Fruit fly (Drosophila melanogaster) whole organism, embryonic: Measurements from ENCODE around the gene CG42268.

ENCODE experiments used
- Antp ChIP-seq: fragments of 200-800 bp; sonication (Bioruptor generic); optimal IDR thresholded peaks from 3 replicates; lab custom pipeline; 2016; ENCODE audit warnings: missing biosample characterization, missing genetic modification characterization
- Atf3 ChIP-seq: fragments of 200-800 bp; sonication (Bioruptor generic); optimal IDR thresholded peaks from 3 replicates; lab custom pipeline; 2016; ENCODE audit warnings: missing biosample characterization, missing genetic modification characterization
- BtbVII ChIP-seq: fragments of 200-800 bp; sonication (Bioruptor generic); optimal IDR thresholded peaks from 3 replicates; lab custom pipeline; 2017; ENCODE audit warnings: missing biosample characterization, mild to moderate bottlenecking, missing genetic modification characterization
- CG10209 ChIP-seq: fragments of 200-800 bp; sonication (Bioruptor generic); optimal IDR thresholded peaks from 3 replicates; lab custom pipeline; 2017; ENCODE audit warnings: missing biosample characterization, mild to moderate bottlenecking, missing genetic modification characterization, missing genetic modification reagents
- CG10274 ChIP-seq: fragments of 200-800 bp; sonication (Bioruptor generic); optimal IDR thresholded peaks from 3 replicates; lab custom pipeline; 2017; ENCODE audit warnings: missing biosample characterization, mild to moderate bottlenecking, missing genetic modification characterization
- CG10979 ChIP-seq: fragments of 200-800 bp; sonication (Bioruptor generic); optimal IDR thresholded peaks from 2 replicates; lab custom pipeline; 2018; ENCODE audit warnings: missing biosample characterization, mild to moderate bottlenecking, missing genetic modification characterization, moderate library complexity
- CG11247 ChIP-seq: fragments of 200-800 bp; sonication (Bioruptor generic); IDR thresholded peaks from 2 replicates; pipeline ENCODE4 v1.3.6; 2022; ENCODE audit warnings: missing biosample characterization, missing genetic modification characterization
- CG12942 ChIP-seq: fragments of 200-800 bp; sonication (Bioruptor generic); optimal IDR thresholded peaks from 3 replicates; lab custom pipeline; 2016; ENCODE audit warnings: missing biosample characterization, missing genetic modification characterization
- CG13624 ChIP-seq: fragments of 200-800 bp; sonication (Bioruptor generic); optimal IDR thresholded peaks from 2 replicates; lab custom pipeline; 2016; ENCODE audit warnings: missing biosample characterization, missing genetic modification characterization
- CG15696 ChIP-seq: fragments of 200-800 bp; sonication (Bioruptor generic); optimal IDR thresholded peaks from 2 replicates; lab custom pipeline; 2019; ENCODE audit warnings: missing biosample characterization, mild to moderate bottlenecking, missing genetic modification characterization, moderate library complexity
- CG16779 ChIP-seq: fragments of 200-800 bp; sonication (Bioruptor generic); IDR thresholded peaks from 2 replicates; pipeline ENCODE4 v1.3.6; 2022; ENCODE audit warnings: missing biosample characterization, missing genetic modification characterization
- CG2120 ChIP-seq: fragments of 200-800 bp; sonication (Bioruptor generic); optimal IDR thresholded peaks from 3 replicates; lab custom pipeline; 2016; ENCODE audit warnings: missing biosample characterization, missing genetic modification characterization
- CG3065 ChIP-seq: fragments of 200-800 bp; sonication (Bioruptor generic); optimal IDR thresholded peaks from 2 replicates; lab custom pipeline; 2016; ENCODE audit warnings: missing biosample characterization, missing genetic modification characterization
- CG31365 ChIP-seq: fragments of 200-800 bp; sonication (Bioruptor generic); optimal IDR thresholded peaks from 2 replicates; lab custom pipeline; 2018; ENCODE audit warnings: missing biosample characterization, mild to moderate bottlenecking, missing genetic modification characterization
- CG42726 ChIP-seq: fragments of 200-800 bp; sonication (Bioruptor generic); IDR thresholded peaks from 2 replicates; pipeline ENCODE4 v1.3.6; 2022; ENCODE audit warnings: missing biosample characterization, missing genetic modification characterization; ENCODE audit not compliant: partially characterized antibody
- CG6689 ChIP-seq: fragments of 200-800 bp; sonication (Bioruptor generic); IDR thresholded peaks from 2 replicates; pipeline ENCODE4 v1.3.6; 2022; ENCODE audit warnings: missing biosample characterization, missing genetic modification characterization
- CG7786 ChIP-seq: fragments of 200-800 bp; sonication (Bioruptor generic); optimal IDR thresholded peaks from 2 replicates; lab custom pipeline; 2016; ENCODE audit warnings: missing biosample characterization, missing genetic modification characterization
- CG8281 ChIP-seq: fragments of 200-800 bp; sonication (Bioruptor generic); optimal IDR thresholded peaks from 2 replicates; lab custom pipeline; 2018; ENCODE audit warnings: missing biosample characterization, mild to moderate bottlenecking, missing genetic modification characterization, moderate library complexity
- CG8478 ChIP-seq: fragments of >200 bp; optimal IDR thresholded peaks from 2 replicates; lab custom pipeline; 2018
- CG9932 ChIP-seq: fragments of 200-800 bp; sonication (Bioruptor generic); IDR thresholded peaks from 2 replicates; pipeline ENCODE4 v1.3.6; 2022; ENCODE audit warnings: missing biosample characterization, missing genetic modification characterization
- CTCF ChIP-seq: fragments of 200-800 bp; sonication (Bioruptor generic); optimal IDR thresholded peaks from 2 replicates; lab custom pipeline; 2017; ENCODE audit warnings: missing biosample characterization, mild to moderate bottlenecking, missing genetic modification characterization, moderate library complexity
- Camta ChIP-seq: fragments of 200-800 bp; sonication (Bioruptor generic); optimal IDR thresholded peaks from 2 replicates; lab custom pipeline; 2016; ENCODE audit warnings: missing biosample characterization, missing genetic modification characterization
- Dll ChIP-seq: fragments of 200-800 bp; sonication (Bioruptor generic); IDR thresholded peaks from 4 replicates; pipeline ENCODE4 v1.3.6; 2022; ENCODE audit warnings: missing biosample characterization, missing genetic modification characterization; ENCODE audit not compliant: partially characterized antibody
- Dp ChIP-seq: fragments of 200-800 bp; sonication (Bioruptor generic); optimal IDR thresholded peaks from 2 replicates; lab custom pipeline; 2018; ENCODE audit warnings: missing biosample characterization, mild to moderate bottlenecking, missing genetic modification characterization, moderate library complexity
- ERR ChIP-seq: fragments of 200-800 bp; sonication (Bioruptor generic); optimal IDR thresholded peaks from 2 replicates; lab custom pipeline; 2016; ENCODE audit warnings: missing biosample characterization, missing genetic modification characterization
- Hand ChIP-seq: fragments of 200-800 bp; sonication (Bioruptor generic); optimal IDR thresholded peaks from 2 replicates; lab custom pipeline; 2017; ENCODE audit warnings: mild to moderate bottlenecking, missing biosample characterization, missing genetic modification reagents, missing genetic modification characterization
- Hr39 ChIP-seq: fragments of >200 bp; optimal IDR thresholded peaks from 2 replicates; lab custom pipeline; 2017
- Hr51 ChIP-seq, 2 experiments: fragments of 200-800 bp; sonication (Bioruptor generic); optimal IDR thresholded peaks; 2 replicates in 1 of 2; 3 replicates in 1 of 2; lab custom pipeline; 2016 to 2018; ENCODE audit warnings: missing biosample characterization in 2 of 2, missing genetic modification characterization in 2 of 2, mild to moderate bottlenecking in 1 of 2, moderate library complexity in 1 of 2
- NFAT ChIP-seq: fragments of 200-800 bp; sonication (Bioruptor generic); IDR thresholded peaks from 2 replicates; pipeline ENCODE4 v1.3.6; 2022; ENCODE audit warnings: missing biosample characterization, missing genetic modification characterization
- Pdp1 ChIP-seq, 2 experiments: fragments of 200-800 bp; sonication (Bioruptor generic); optimal IDR thresholded peaks; 3 replicates each; lab custom pipeline; 2016; ENCODE audit warnings: missing biosample characterization in 2 of 2, missing genetic modification characterization in 2 of 2, mild to moderate bottlenecking in 1 of 2, moderate library complexity in 1 of 2
- Six4 ChIP-seq: fragments of 200-800 bp; sonication (Bioruptor generic); optimal IDR thresholded peaks from 2 replicates; lab custom pipeline; 2016; ENCODE audit warnings: missing biosample characterization, missing genetic modification characterization
- Tbp ChIP-seq: fragments of >200 bp; optimal IDR thresholded peaks from 2 replicates; lab custom pipeline; 2018; ENCODE audit warnings: missing biosample characterization, missing genetic modification characterization
- Vsx1 ChIP-seq: fragments of 200-800 bp; sonication (Bioruptor generic); optimal IDR thresholded peaks from 2 replicates; lab custom pipeline; 2017; ENCODE audit warnings: missing biosample characterization, mild to moderate bottlenecking, missing genetic modification characterization, missing genetic modification reagents
- ap ChIP-seq: fragments of 200-800 bp; sonication (Bioruptor generic); IDR thresholded peaks from 2 replicates; pipeline ENCODE4 v1.3.6; 2022; ENCODE audit warnings: missing biosample characterization, missing genetic modification characterization
- bigmax ChIP-seq: fragments of 200-800 bp; sonication (Bioruptor generic); optimal IDR thresholded peaks from 2 replicates; lab custom pipeline; 2018; ENCODE audit warnings: missing biosample characterization, mild to moderate bottlenecking, missing genetic modification characterization
- cato ChIP-seq: fragments of 200-800 bp; sonication (Bioruptor generic); optimal IDR thresholded peaks from 2 replicates; lab custom pipeline; 2016; ENCODE audit warnings: missing biosample characterization, missing genetic modification characterization, borderline replicate concordance
- dan ChIP-seq: fragments of 200-800 bp; sonication (Bioruptor generic); IDR thresholded peaks from 2 replicates; pipeline ENCODE4 v1.3.6; 2022; ENCODE audit warnings: missing biosample characterization, missing genetic modification characterization
- fd3F ChIP-seq: fragments of 200-800 bp; sonication (Bioruptor generic); optimal IDR thresholded peaks from 2 replicates; lab custom pipeline; 2018; ENCODE audit warnings: missing biosample characterization, mild to moderate bottlenecking, missing genetic modification characterization, moderate library complexity
- gcm2 ChIP-seq: fragments of 200-800 bp; sonication (Bioruptor generic); optimal IDR thresholded peaks from 2 replicates; lab custom pipeline; 2016; ENCODE audit warnings: missing biosample characterization, missing genetic modification characterization
- gfzf ChIP-seq: fragments of 200-800 bp; sonication (Bioruptor generic); optimal IDR thresholded peaks from 2 replicates; lab custom pipeline; 2016; ENCODE audit warnings: missing biosample characterization, mild to moderate bottlenecking, missing genetic modification characterization, moderate library complexity
- gsb ChIP-seq: fragments of 200-800 bp; sonication (Bioruptor generic); IDR thresholded peaks from 2 replicates; pipeline ENCODE4 v1.3.6; 2022; ENCODE audit warnings: missing biosample characterization, missing genetic modification characterization
- hth ChIP-seq: fragments of >200 bp; optimal IDR thresholded peaks from 2 replicates; lab custom pipeline; 2017; ENCODE audit warnings: inconsistent platforms
- lola ChIP-seq, 3 experiments: fragments of >200 bp in 2 of 3; fragments of 200-800 bp in 1 of 3; sonication (Bioruptor generic) in 1 of 3; optimal IDR thresholded peaks; 2 replicates each; lab custom pipeline; 2017 to 2019; ENCODE audit warnings: missing biosample characterization in 3 of 3, missing genetic modification characterization in 3 of 3, mild to moderate bottlenecking in 1 of 3, moderate library complexity in 1 of 3
- mld ChIP-seq: fragments of 200-800 bp; sonication (Bioruptor generic); IDR thresholded peaks from 3 replicates; pipeline ENCODE4 v1.3.6; 2022; ENCODE audit warnings: missing biosample characterization, missing genetic modification characterization; ENCODE audit not compliant: partially characterized antibody
- odd ChIP-seq: fragments of 200-800 bp; sonication (Bioruptor generic); optimal IDR thresholded peaks from 2 replicates; lab custom pipeline; 2017; ENCODE audit warnings: missing biosample characterization, mild to moderate bottlenecking, missing genetic modification characterization
- rib ChIP-seq: fragments of 200-800 bp; sonication (Bioruptor generic); IDR thresholded peaks from 2 replicates; pipeline ENCODE4 v1.3.6; 2022; ENCODE audit warnings: missing biosample characterization, missing genetic modification characterization
- salm ChIP-seq: fragments of 200-800 bp; sonication (Bioruptor generic); optimal IDR thresholded peaks from 2 replicates; lab custom pipeline; 2018; ENCODE audit warnings: missing biosample characterization, mild to moderate bottlenecking, missing genetic modification characterization
- seq ChIP-seq: fragments of 200-800 bp; sonication (Bioruptor generic); IDR thresholded peaks from 2 replicates; pipeline ENCODE4 v1.3.6; 2022; ENCODE audit warnings: missing biosample characterization, missing genetic modification characterization
- sim ChIP-seq: fragments of 200-800 bp; sonication (Bioruptor generic); IDR thresholded peaks from 2 replicates; pipeline ENCODE4 v1.3.6; 2022; ENCODE audit warnings: missing biosample characterization, missing genetic modification characterization
- ttk ChIP-seq: fragments of 200-800 bp; sonication (Bioruptor generic); IDR thresholded peaks from 2 replicates; pipeline ENCODE4 v2.1.2; 2022; ENCODE audit warnings: missing biosample characterization, missing genetic modification characterization
- unpg ChIP-seq: fragments of 200-800 bp; sonication (Bioruptor generic); optimal IDR thresholded peaks from 3 replicates; lab custom pipeline; 2018; ENCODE audit warnings: missing biosample characterization, mild to moderate bottlenecking, missing genetic modification characterization, moderate library complexity

The CG42268 gene

dm6 chr3L:9744060-9744549 is 16.1 kb downstream of the CG42268 start (continued):
- TF ChIP-seq CG12942 (GFP tag; lab: Kevin White, UChicago) (peak; percentile 47), Hr51 (GFP tag; optimal IDR thresholded peaks at IDR 0.05; lab: Kevin White, UChicago) (peak; percentile 60 to 87), Atf3 (GFP tag; lab: Kevin White, UChicago) (peak; percentile 10), CG16779 (GFP tag; lab: Robert Waterston, UW) (0 out of 2 replicates have a peak, but pooled peaks have one; percentile 42), Dp (GFP tag; lab: Kevin White, UChicago) (no peak), CG11247 (GFP tag; lab: Robert Waterston, UW) (peak; percentile 77), CG15696 (tag; lab: Kevin White, UChicago) (peak; percentile 61), Hand (peak; percentile 42), ERR (GFP tag; lab: Kevin White, UChicago) (no peak), bigmax (GFP tag; lab: Kevin White, UChicago) (no peak), rib (peak; percentile 74), Dll (GFP tag; lab: Robert Waterston, UW) (no peak), gfzf (GFP tag; lab: Kevin White, UChicago) (no peak), CG8281 (tag; lab: Kevin White, UChicago) (peak; percentile 54), dan (no peak), NFAT (GFP tag; lab: Robert Waterston, UW) (peak; percentile 52; the same call in 1 of the 2 replicates), BtbVII (GFP tag; lab: Kevin White, UChicago) (peak; percentile 93), CG8478 (lab: Kevin White, UChicago) (no peak), lola (GFP tag; optimal IDR thresholded peaks at IDR 0.05; lab: Kevin White, UChicago) (peak in 1 of 3 experiments; percentile 83), unpg (GFP tag; lab: Kevin White, UChicago) (peak; percentile 88), CG10274 (GFP tag; lab: Kevin White, UChicago) (peak; percentile 61), CG13624 (GFP tag; lab: Kevin White, UChicago) (peak; percentile 72), mld (GFP tag; lab: Robert Waterston, UW) (no peak), CG31365 (tag; lab: Kevin White, UChicago) (peak; percentile 59), salm (peak; percentile 84), sim (peak; percentile 78; the same call in 1 of the 2 replicates), CG7786 (GFP tag; lab: Kevin White, UChicago) (peak; percentile 41), Tbp (GFP tag; lab: Kevin White, UChicago) (no peak), Six4 (GFP tag; lab: Kevin White, UChicago) (peak; percentile 78), CG6689 (GFP tag; lab: Robert Waterston, UW) (peak; percentile 95), gcm2 (GFP tag; lab: Kevin White, UChicago) (peak; percentile 35), CG42726 (GFP tag; lab: Robert Waterston, UW) (no peak), cato (peak; percentile 61), CG2120 (GFP tag; lab: Kevin White, UChicago) (peak; percentile 70), Hr39 (no peak), CG3065 (GFP tag; lab: Kevin White, UChicago) (peak; percentile 40), seq (GFP tag; lab: Robert Waterston, UW) (peak; percentile 84), CTCF (GFP tag; lab: Kevin White, UChicago) (peak; percentile 64), Antp (GFP tag; lab: Kevin White, UChicago) (peak; percentile 80), Vsx1 (GFP tag; lab: Kevin White, UChicago) (peak; percentile 86), CG9932 (GFP tag; lab: Robert Waterston, UW) (peak; percentile 63; the same call in 1 of the 2 replicates), odd (GFP tag; lab: Kevin White, UChicago) (peak; percentile 81), CG10979 (tag; lab: Kevin White, UChicago) (peak; percentile 96), fd3F (GFP tag; lab: Kevin White, UChicago) (peak; percentile 72), Camta (GFP tag; lab: Kevin White, UChicago) (peak; percentile 78), ap (GFP tag; lab: Robert Waterston, UW) (0 out of 2 replicates have a peak, but pooled peaks have one; percentile 36), CG10209 (peak; percentile 75), ttk (peak; percentile 91), gsb (peak; percentile 76), Pdp1 (GFP tag; optimal IDR thresholded peaks at IDR 0.05; lab: Kevin White, UChicago) (peak; percentile 58 to 76), hth (lab: Kevin White, UChicago) (no peak)
